Worm (Caenorhabditis elegans) whole organism, L4 larva: ENCODE data around the gene unc-41.

Experiments
- F37D6.2 ChIP-seq: sonication (generic microtip); optimal IDR thresholded peaks from 2 replicates; lab custom pipeline; 2016; ENCODE audit warnings: mild to moderate bottlenecking, missing genetic modification characterization, missing compliant biosample characterization
- ceh-28 ChIP-seq: fragments of 150-350 bp; optimal IDR thresholded peaks from 2 replicates; lab custom pipeline; 2014; ENCODE audit warnings: missing biosample characterization, missing genetic modification reagents, missing genetic modification characterization
- daf-16 ChIP-seq, 3 experiments: sonication (generic microtip); optimal IDR thresholded peaks; 2 replicates each; lab custom pipeline; 2016 to 2017; ENCODE audit warnings: missing genetic modification characterization in 3 of 3, missing genetic modification reagents in 3 of 3, mild to moderate bottlenecking in 2 of 3, missing compliant biosample characterization in 2 of 3, missing biosample characterization in 1 of 3, moderate library complexity in 1 of 3
- egl-27 ChIP-seq: sonication (generic microtip); optimal IDR thresholded peaks from 3 replicates; lab custom pipeline; 2017; ENCODE audit warnings: missing biosample characterization, missing genetic modification reagents, missing genetic modification characterization
- lin-15B ChIP-seq: fragments of 150-350 bp; sonication (generic microtip); optimal IDR thresholded peaks from 3 replicates; lab custom pipeline; 2014; ENCODE audit warnings: missing biosample characterization, missing genetic modification characterization
- mep-1 ChIP-seq: fragments of 150-350 bp; sonication (generic microtip); optimal IDR thresholded peaks from 3 replicates; lab custom pipeline; 2014; ENCODE audit warnings: missing biosample characterization, missing genetic modification characterization
- nhr-10 ChIP-seq: fragments of 150-350 bp; optimal IDR thresholded peaks from 2 replicates; lab custom pipeline; 2014; ENCODE audit warnings: missing biosample characterization, missing genetic modification characterization
- nhr-11 ChIP-seq: fragments of 150-350 bp; optimal IDR thresholded peaks from 2 replicates; lab custom pipeline; 2014; ENCODE audit warnings: missing biosample characterization, missing genetic modification characterization
- nhr-111 ChIP-seq: fragments of 200-800 bp; sonication (Bioruptor generic); optimal IDR thresholded peaks from 2 replicates; lab custom pipeline; 2018; ENCODE audit warnings: mild to moderate bottlenecking, missing genetic modification characterization, missing compliant biosample characterization
- pha-4 ChIP-seq, 2 experiments: fragments of 150-350 bp in 1 of 2; fragments of 200-800 bp in 1 of 2; sonication (Bioruptor generic) in 1 of 2; IDR thresholded peaks in 1 of 2; optimal IDR thresholded peaks in 1 of 2; 2 replicates each; pipeline versions ENCODE4 v1.3.6 to Lab custom; 2014 to 2022; ENCODE audit warnings: missing genetic modification characterization in 2 of 2, missing genetic modification reagents in 2 of 2, missing biosample characterization in 1 of 2, missing compliant biosample characterization in 1 of 2
- sdz-12 ChIP-seq: fragments of 200-800 bp; sonication (Bioruptor generic); optimal IDR thresholded peaks from 2 replicates; lab custom pipeline; 2018; ENCODE audit warnings: mild to moderate bottlenecking, missing genetic modification characterization, missing compliant biosample characterization
- ztf-11 ChIP-seq: fragments of 150-350 bp; optimal IDR thresholded peaks from 2 replicates; lab custom pipeline; 2014; ENCODE audit warnings: missing biosample characterization, missing genetic modification characterization

DNA sequence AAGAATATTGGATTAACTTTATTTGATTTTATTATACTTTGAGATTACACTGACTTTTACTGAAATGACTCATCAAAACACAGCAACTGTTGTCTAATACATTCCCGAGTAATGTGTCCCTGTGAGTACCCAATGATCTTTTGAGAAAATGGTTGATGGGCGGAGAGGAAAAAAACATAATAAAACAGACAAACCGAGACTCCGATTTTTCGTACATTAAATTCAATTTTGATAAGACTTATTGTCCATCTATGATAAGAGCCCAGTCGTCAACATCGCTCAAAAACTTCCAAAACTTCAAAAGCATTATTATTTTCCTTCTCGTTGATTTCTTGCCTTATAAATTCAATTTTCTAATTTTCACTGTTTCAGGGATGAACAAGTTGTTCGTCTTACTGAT, 25.2 kb downstream of the unc-41 start, which contains the start of gene ttr-46:
- TF ChIP-seq F37D6.2 (tag; lab: Kevin White, UChicago) (no peak), egl-27 (no peak), lin-15B (no peak), nhr-111 (GFP tag; lab: Kevin White, UChicago) (no peak), ceh-28 (tag; lab: Kevin White, UChicago) (no peak), pha-4 (GFP tag; IDR thresholded peaks at IDR 0.05; lab: Robert Waterston, UW) (no peak), pha-4 (tag; optimal IDR thresholded peaks at IDR 0.05; lab: Kevin White, UChicago) (no peak), ztf-11 (no peak), nhr-11 (tag; lab: Kevin White, UChicago) (no peak), mep-1 (tag; lab: Kevin White, UChicago) (no peak), nhr-10 (tag; lab: Kevin White, UChicago) (no peak), sdz-12 (GFP tag; lab: Kevin White, UChicago) (no peak), daf-16 (GFP tag; optimal IDR thresholded peaks at IDR 0.05; lab: Kevin White, UChicago) (no peak), daf-16 (tag; optimal IDR thresholded peaks at IDR 0.05; lab: Kevin White, UChicago) (peak; percentile 65)
